Fruit fly (Drosophila melanogaster) whole organism, adult: ENCODE measurements around the gene Asator.

Experiments
- CG12768 ChIP-seq: fragments of 200-800 bp; sonication (Bioruptor generic); optimal IDR thresholded peaks from 2 replicates; lab custom pipeline; 2017; ENCODE audit warnings: missing biosample characterization, missing genetic modification characterization, mild to moderate bottlenecking, moderate library complexity, missing genetic modification reagents
- CG14711 ChIP-seq: fragments of 200-800 bp; sonication (Bioruptor generic); optimal IDR thresholded peaks from 2 replicates; lab custom pipeline; 2018; ENCODE audit warnings: missing biosample characterization, mild to moderate bottlenecking, missing genetic modification characterization, moderate library complexity
- CG1620 ChIP-seq: fragments of 200-800 bp; sonication (Bioruptor generic); optimal IDR thresholded peaks from 2 replicates; lab custom pipeline; 2016; ENCODE audit warnings: missing biosample characterization, missing genetic modification characterization
- CG33017 ChIP-seq: fragments of 200-800 bp; sonication (Bioruptor generic); optimal IDR thresholded peaks from 2 replicates; lab custom pipeline; 2018; ENCODE audit warnings: missing biosample characterization, mild to moderate bottlenecking, missing genetic modification characterization, moderate library complexity
- CG7045 ChIP-seq: fragments of 200-800 bp; sonication (Bioruptor generic); optimal IDR thresholded peaks from 2 replicates; lab custom pipeline; 2017; ENCODE audit warnings: missing biosample characterization, mild to moderate bottlenecking, missing genetic modification characterization
- CG7101 ChIP-seq: fragments of 200-800 bp; sonication (Bioruptor generic); optimal IDR thresholded peaks from 2 replicates; lab custom pipeline; 2018; ENCODE audit warnings: missing biosample characterization, mild to moderate bottlenecking, missing genetic modification characterization, moderate library complexity
- Clk ChIP-seq: fragments of 200-800 bp; sonication (Bioruptor generic); optimal IDR thresholded peaks from 2 replicates; lab custom pipeline; 2017; ENCODE audit warnings: missing biosample characterization, missing genetic modification characterization
- Crg-1 ChIP-seq: fragments of 200-800 bp; sonication (Bioruptor generic); optimal IDR thresholded peaks from 2 replicates; lab custom pipeline; 2016; ENCODE audit warnings: missing biosample characterization, missing genetic modification characterization
- Hr96 ChIP-seq: fragments of 200-800 bp; sonication (Bioruptor generic); optimal IDR thresholded peaks from 2 replicates; lab custom pipeline; 2016; ENCODE audit warnings: missing biosample characterization, missing genetic modification characterization
- cic ChIP-seq: fragments of 200-800 bp; sonication (Bioruptor generic); optimal IDR thresholded peaks from 2 replicates; lab custom pipeline; 2017; ENCODE audit warnings: missing biosample characterization, mild to moderate bottlenecking, missing genetic modification characterization, moderate library complexity
- kay ChIP-seq: fragments of 200-800 bp; sonication (Bioruptor generic); peaks from one replicate; lab custom pipeline; 2016; ENCODE audit warnings: missing biosample characterization, missing genetic modification characterization, borderline replicate concordance
- pad ChIP-seq: fragments of 200-800 bp; sonication (Bioruptor generic); optimal IDR thresholded peaks from 3 replicates; lab custom pipeline; 2017; ENCODE audit warnings: missing biosample characterization, missing genetic modification characterization, mild to moderate bottlenecking, moderate library complexity, missing genetic modification reagents
- toe ChIP-seq: fragments of 200-800 bp; sonication (Bioruptor generic); optimal IDR thresholded peaks from 2 replicates; lab custom pipeline; 2016; ENCODE audit warnings: missing biosample characterization, missing genetic modification characterization

DNA sequence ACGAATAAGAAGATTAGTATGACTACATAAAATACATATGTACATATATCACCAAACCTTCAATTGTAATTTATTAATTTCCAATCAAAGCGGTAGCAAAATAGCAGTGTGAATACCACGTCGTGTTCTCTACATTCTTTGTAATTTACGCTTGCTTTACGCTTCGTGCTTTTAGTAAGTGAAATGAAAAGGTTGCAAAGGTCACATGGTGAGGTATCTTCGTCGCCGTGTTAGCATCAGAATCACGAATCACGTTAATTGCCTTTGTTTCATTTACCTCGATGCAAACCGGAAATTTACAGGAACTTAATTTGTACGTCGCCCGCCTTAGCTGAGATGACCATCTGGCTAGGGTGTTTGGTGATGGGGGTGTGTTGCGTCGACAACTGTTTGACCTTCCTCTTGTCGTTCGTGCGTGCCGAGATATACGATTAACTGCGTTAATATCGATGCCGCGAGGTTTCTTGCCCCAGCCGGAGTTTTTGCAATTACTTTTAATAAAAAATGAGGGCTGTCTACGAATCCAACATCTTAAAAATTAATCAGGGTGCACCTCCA lies 2.0 kb upstream of the Asator start:
- TF ChIP-seq CG33017 (tag; lab: Kevin White, UChicago) (no peak), toe (GFP tag; lab: Kevin White, UChicago) (no peak), Clk (GFP tag; lab: Kevin White, UChicago) (no peak), CG1620 (GFP tag; lab: Kevin White, UChicago) (no peak), pad (no peak), Crg-1 (GFP tag; lab: Kevin White, UChicago) (no peak), cic (GFP tag; lab: Kevin White, UChicago) (no peak), CG7101 (tag; lab: Kevin White, UChicago) (no peak), CG12768 (GFP tag; lab: Kevin White, UChicago) (no peak), kay (GFP tag; lab: Kevin White, UChicago) (no peak), Hr96 (no peak), CG14711 (tag; lab: Kevin White, UChicago) (no peak), CG7045 (no peak)
